Fruit fly (Drosophila melanogaster) whole organism, prepupa: ENCODE results near the gene Vha36-3.
A peak's percentile ranks its signal among the peaks of the same experiment; 100 is the strongest.

Experiments used
- Blimp-1 ChIP-seq: fragments of 200-800 bp; sonication (Bioruptor generic); optimal IDR thresholded peaks from 3 replicates; lab custom pipeline; 2017; ENCODE audit warnings: missing biosample characterization, missing genetic modification characterization, mild to moderate bottlenecking, moderate library complexity, missing genetic modification reagents
- CG10631 ChIP-seq: fragments of 200-800 bp; sonication (Bioruptor generic); optimal IDR thresholded peaks from 2 replicates; lab custom pipeline; 2016; ENCODE audit warnings: missing biosample characterization, missing genetic modification characterization
- CG10669 ChIP-seq: fragments of 200-800 bp; sonication (Bioruptor generic); optimal IDR thresholded peaks from 3 replicates; lab custom pipeline; 2018; ENCODE audit warnings: missing biosample characterization, mild to moderate bottlenecking, missing genetic modification characterization, moderate library complexity
- CG11294 ChIP-seq: fragments of 200-800 bp; sonication (Bioruptor generic); IDR thresholded peaks from 2 replicates; pipeline ENCODE4 v1.3.6; 2022; ENCODE audit warnings: missing biosample characterization, missing genetic modification characterization
- CG11902 ChIP-seq: fragments of 200-800 bp; sonication (Bioruptor generic); optimal IDR thresholded peaks from 3 replicates; lab custom pipeline; 2016; ENCODE audit warnings: missing biosample characterization, missing genetic modification characterization
- CG15336 ChIP-seq: fragments of 200-800 bp; sonication (Bioruptor generic); IDR thresholded peaks from 2 replicates; pipeline ENCODE4 v1.3.6; 2022; ENCODE audit warnings: missing biosample characterization, missing genetic modification characterization
- CG1621 ChIP-seq: fragments of 200-800 bp; sonication (Bioruptor generic); optimal IDR thresholded peaks from 3 replicates; lab custom pipeline; 2018; ENCODE audit warnings: missing biosample characterization, mild to moderate bottlenecking, missing genetic modification characterization
- CG3032 ChIP-seq: fragments of 200-800 bp; optimal IDR thresholded peaks from 2 replicates; lab custom pipeline; 2019; ENCODE audit warnings: missing biosample characterization, mild to moderate bottlenecking, missing genetic modification characterization, moderate library complexity
- CG31627 ChIP-seq: fragments of 200-800 bp; sonication (Bioruptor generic); optimal IDR thresholded peaks from 3 replicates; lab custom pipeline; 2016; ENCODE audit warnings: missing biosample characterization, missing genetic modification characterization
- CG34406 ChIP-seq: fragments of 200-800 bp; sonication (Bioruptor generic); optimal IDR thresholded peaks from 3 replicates; lab custom pipeline; 2016; ENCODE audit warnings: missing biosample characterization, missing genetic modification characterization
- CG3919 ChIP-seq: fragments of 200-800 bp; sonication (Bioruptor generic); optimal IDR thresholded peaks from 3 replicates; lab custom pipeline; 2016; ENCODE audit warnings: missing biosample characterization, missing genetic modification characterization
- CG4318 ChIP-seq: fragments of 200-800 bp; sonication (Bioruptor generic); optimal IDR thresholded peaks from 3 replicates; lab custom pipeline; 2017; ENCODE audit warnings: missing biosample characterization, mild to moderate bottlenecking, missing genetic modification characterization
- CG6163 ChIP-seq: fragments of 200-800 bp; sonication (Bioruptor generic); IDR thresholded peaks from 3 replicates; pipeline ENCODE4 v1.3.6; 2022; ENCODE audit warnings: missing biosample characterization, missing genetic modification characterization
- CG6276 ChIP-seq: fragments of 200-800 bp; sonication (Bioruptor generic); optimal IDR thresholded peaks from 2 replicates; lab custom pipeline; 2017; ENCODE audit warnings: missing biosample characterization, mild to moderate bottlenecking, missing genetic modification characterization
- CG6792 ChIP-seq: fragments of 200-800 bp; sonication (Bioruptor generic); optimal IDR thresholded peaks from 3 replicates; lab custom pipeline; 2016; ENCODE audit warnings: missing biosample characterization, missing genetic modification characterization
- CG6808 ChIP-seq: fragments of 200-800 bp; sonication (Bioruptor generic); optimal IDR thresholded peaks from 3 replicates; lab custom pipeline; 2017; ENCODE audit warnings: missing biosample characterization, missing genetic modification characterization, mild to moderate bottlenecking, moderate library complexity, missing genetic modification reagents
- CG6854 ChIP-seq: fragments of 200-800 bp; sonication (Bioruptor generic); optimal IDR thresholded peaks from 2 replicates; lab custom pipeline; 2017; ENCODE audit warnings: missing biosample characterization, mild to moderate bottlenecking, missing genetic modification characterization
- CG7368 ChIP-seq: fragments of 200-800 bp; sonication (Bioruptor generic); optimal IDR thresholded peaks from 3 replicates; lab custom pipeline; 2016; ENCODE audit warnings: missing biosample characterization, missing genetic modification characterization
- CG8119 ChIP-seq: fragments of 200-800 bp; sonication (Bioruptor generic); IDR thresholded peaks from 3 replicates; pipeline ENCODE4 v1.3.6; 2022; ENCODE audit warnings: missing biosample characterization, missing genetic modification characterization
- CG8319 ChIP-seq: fragments of 200-800 bp; sonication (Bioruptor generic); optimal IDR thresholded peaks from 3 replicates; lab custom pipeline; 2016; ENCODE audit warnings: missing biosample characterization, missing genetic modification characterization
- CG8632 ChIP-seq: fragments of 200-800 bp; sonication (Bioruptor generic); optimal IDR thresholded peaks from 3 replicates; lab custom pipeline; 2016; ENCODE audit warnings: missing biosample characterization, missing genetic modification characterization
- CG9139 ChIP-seq: fragments of 200-800 bp; sonication (Bioruptor generic); optimal IDR thresholded peaks from 3 replicates; lab custom pipeline; 2017; ENCODE audit warnings: missing biosample characterization, mild to moderate bottlenecking, missing genetic modification characterization
- Eip78C ChIP-seq: fragments of 200-800 bp; sonication (Bioruptor generic); peaks from one replicate; lab custom pipeline; 2016; ENCODE audit warnings: missing biosample characterization, missing genetic modification characterization
- Eip93F ChIP-seq: fragments of 200-800 bp; sonication (Bioruptor generic); optimal IDR thresholded peaks from 2 replicates; lab custom pipeline; 2016; ENCODE audit warnings: missing biosample characterization, mild to moderate bottlenecking, missing genetic modification characterization
- Ets21C ChIP-seq: fragments of 200-800 bp; sonication (Bioruptor generic); optimal IDR thresholded peaks from 3 replicates; lab custom pipeline; 2016; ENCODE audit warnings: missing biosample characterization, missing genetic modification characterization
- Ets96B ChIP-seq: fragments of 200-800 bp; optimal IDR thresholded peaks from 2 replicates; lab custom pipeline; 2019; ENCODE audit warnings: missing biosample characterization, mild to moderate bottlenecking, missing genetic modification characterization, moderate library complexity
- Gug ChIP-seq: fragments of 200-800 bp; sonication (Bioruptor generic); IDR thresholded peaks from 2 replicates; pipeline ENCODE4 v1.3.6; 2022; ENCODE audit warnings: missing biosample characterization, missing genetic modification characterization
- Hr39 ChIP-seq: fragments of 200-800 bp; sonication (Bioruptor generic); optimal IDR thresholded peaks from 2 replicates; lab custom pipeline; 2016; ENCODE audit warnings: missing biosample characterization, missing genetic modification characterization
- Met ChIP-seq: fragments of 200-800 bp; sonication (Bioruptor generic); optimal IDR thresholded peaks from 3 replicates; lab custom pipeline; 2016; ENCODE audit warnings: missing biosample characterization, missing genetic modification characterization
- Smox ChIP-seq: fragments of 200-800 bp; sonication (Bioruptor generic); optimal IDR thresholded peaks from 3 replicates; lab custom pipeline; 2016; ENCODE audit warnings: missing biosample characterization, missing genetic modification characterization
- Sox102F ChIP-seq: fragments of 200-800 bp; sonication (Bioruptor generic); optimal IDR thresholded peaks from 2 replicates; lab custom pipeline; 2016; ENCODE audit warnings: missing biosample characterization, mild to moderate bottlenecking, missing genetic modification characterization
- Sox15 ChIP-seq: fragments of 200-800 bp; sonication (Bioruptor generic); optimal IDR thresholded peaks from 3 replicates; lab custom pipeline; 2016; ENCODE audit warnings: missing biosample characterization, missing genetic modification characterization
- acj6 ChIP-seq: fragments of 200-800 bp; sonication (Bioruptor generic); optimal IDR thresholded peaks from 3 replicates; lab custom pipeline; 2016; ENCODE audit warnings: missing biosample characterization, missing genetic modification characterization
- cyc ChIP-seq: fragments of 200-800 bp; sonication (Bioruptor generic); optimal IDR thresholded peaks from 3 replicates; lab custom pipeline; 2016; ENCODE audit warnings: missing biosample characterization, missing genetic modification characterization
- dac ChIP-seq: fragments of 200-800 bp; sonication (Bioruptor generic); optimal IDR thresholded peaks from 2 replicates; lab custom pipeline; 2017; ENCODE audit warnings: missing biosample characterization, mild to moderate bottlenecking, missing genetic modification characterization
- dsx ChIP-seq: fragments of 200-800 bp; optimal IDR thresholded peaks from 3 replicates; lab custom pipeline; 2019; ENCODE audit warnings: missing biosample characterization, mild to moderate bottlenecking, missing genetic modification characterization, moderate library complexity; ENCODE audit not compliant: poor library complexity, severe bottlenecking
- esn ChIP-seq: fragments of 200-800 bp; sonication (Bioruptor generic); optimal IDR thresholded peaks from 2 replicates; lab custom pipeline; 2016; ENCODE audit warnings: missing biosample characterization, mild to moderate bottlenecking, missing genetic modification characterization, moderate library complexity
- fd59A ChIP-seq: fragments of 200-800 bp; sonication (Bioruptor generic); optimal IDR thresholded peaks from 2 replicates; lab custom pipeline; 2017; ENCODE audit warnings: missing biosample characterization, mild to moderate bottlenecking, missing genetic modification characterization, missing genetic modification reagents
- fd85E ChIP-seq: fragments of 200-800 bp; sonication (Bioruptor generic); optimal IDR thresholded peaks from 3 replicates; lab custom pipeline; 2016; ENCODE audit warnings: missing biosample characterization, missing genetic modification characterization
- fkh ChIP-seq: fragments of 200-800 bp; sonication (Bioruptor generic); optimal IDR thresholded peaks from 3 replicates; lab custom pipeline; 2017; ENCODE audit warnings: missing biosample characterization, mild to moderate bottlenecking, missing genetic modification characterization, moderate library complexity
- lz ChIP-seq: fragments of 200-800 bp; sonication (Bioruptor generic); optimal IDR thresholded peaks from 3 replicates; lab custom pipeline; 2016; ENCODE audit warnings: missing biosample characterization, missing genetic modification characterization
- net ChIP-seq: fragments of 200-800 bp; sonication (Bioruptor generic); optimal IDR thresholded peaks from 3 replicates; lab custom pipeline; 2016; ENCODE audit warnings: missing biosample characterization, missing genetic modification characterization
- pdm3 ChIP-seq: fragments of 200-800 bp; sonication (Bioruptor generic); optimal IDR thresholded peaks from 3 replicates; lab custom pipeline; 2016; ENCODE audit warnings: missing biosample characterization, missing genetic modification characterization
- spab ChIP-seq: fragments of 200-800 bp; sonication (Bioruptor generic); optimal IDR thresholded peaks from 2 replicates; lab custom pipeline; 2017; ENCODE audit warnings: missing biosample characterization, mild to moderate bottlenecking, missing genetic modification characterization, missing genetic modification reagents
- svp ChIP-seq: fragments of 200-800 bp; sonication (Bioruptor generic); peaks from one replicate; lab custom pipeline; 2016; ENCODE audit warnings: missing biosample characterization, missing genetic modification characterization

Gene Vha36-3

dm6 chrX:2591315-2591999, 11.1 kb upstream of the Vha36-3 start (continued):
- TF ChIP-seq Met (GFP tag; lab: Kevin White, UChicago) (peak; percentile 13), Ets21C (no peak), CG6276 (GFP tag; lab: Kevin White, UChicago) (no peak), dac (GFP tag; lab: Kevin White, UChicago) (no peak)

DNA sequence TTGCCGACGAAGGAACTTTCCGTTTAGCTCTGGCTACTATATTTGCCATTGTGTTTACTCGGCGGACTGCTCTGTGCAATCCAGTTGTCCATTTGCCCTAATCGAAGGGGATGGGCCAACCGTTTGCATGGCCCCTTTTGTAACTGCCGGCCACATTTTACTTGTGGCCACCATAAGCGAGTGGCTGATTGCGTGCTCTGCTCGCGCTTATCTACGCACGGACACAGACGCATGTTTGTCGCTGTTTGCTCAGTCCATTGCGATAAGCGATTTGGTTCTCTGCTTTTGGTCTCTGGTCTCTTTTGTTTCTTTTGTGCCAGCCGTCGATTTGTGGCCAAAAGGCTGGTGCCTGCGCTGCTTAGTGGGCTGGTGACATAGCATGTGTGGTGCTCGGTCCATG, 10.2 kb upstream of the Vha36-3 start:
- TF ChIP-seq Ets96B (no peak), CG6792 (no peak), CG15336 (no peak), fkh (GFP tag; lab: Kevin White, UChicago) (peak; percentile 59), dac (GFP tag; lab: Kevin White, UChicago) (no peak), CG10669 (GFP tag; lab: Kevin White, UChicago) (no peak), svp (GFP tag; lab: Kevin White, UChicago) (peak; percentile 68), Gug (no peak), lz (GFP tag; lab: Kevin White, UChicago) (no peak)
- TF ChIP-seq, all 60 proteins: peak for 2

DNA sequence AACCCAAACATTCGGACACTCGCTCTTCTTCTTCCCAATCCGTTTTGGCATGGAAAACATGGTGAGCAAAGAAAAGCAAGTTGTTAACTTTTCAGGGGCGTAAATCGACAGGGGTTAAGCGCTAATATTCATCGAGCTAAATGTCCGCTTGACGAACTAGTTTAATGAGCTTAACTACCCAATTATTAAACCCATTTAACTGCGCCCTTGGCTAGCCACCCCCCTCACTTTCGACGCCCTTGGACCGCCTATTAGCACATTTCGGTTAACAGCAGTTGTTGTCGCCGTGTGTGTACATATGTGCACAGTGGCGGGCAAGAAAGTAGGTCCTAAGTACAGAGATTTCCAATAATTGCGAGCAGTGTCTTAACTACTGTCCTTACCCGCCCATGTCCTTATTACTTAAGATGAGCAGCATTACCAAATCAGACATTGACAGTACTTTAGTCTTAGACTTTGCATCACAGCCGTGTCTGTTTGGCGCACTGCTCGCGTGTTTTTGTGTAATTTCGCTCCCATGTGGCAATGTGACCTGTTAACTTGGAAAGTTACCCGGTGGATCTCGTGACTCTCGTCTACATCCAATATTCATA, 9.2 kb upstream of the Vha36-3 start:
- TF ChIP-seq acj6 (GFP tag; lab: Kevin White, UChicago) = peak; percentile 94
- TF ChIP-seq svp (GFP tag; lab: Kevin White, UChicago) = peak; percentile 97
- TF ChIP-seq esn (GFP tag; lab: Kevin White, UChicago) = peak; percentile 95
- TF ChIP-seq Eip93F (GFP tag; lab: Kevin White, UChicago) = peak; percentile 92
- TF ChIP-seq CG4318 (GFP tag; lab: Kevin White, UChicago) = peak; percentile 93
- peak; percentile 96 for TF ChIP-seq CG6163
- TF ChIP-seq Sox15 (GFP tag; lab: Kevin White, UChicago) = peak; percentile 96
- TF ChIP-seq CG3919 (GFP tag; lab: Kevin White, UChicago) = peak; percentile 95
- TF ChIP-seq Blimp-1 (GFP tag; lab: Kevin White, UChicago) = peak; percentile 79
- peak; percentile 91 for TF ChIP-seq CG6276 (GFP tag; lab: Kevin White, UChicago)
- peak; percentile 88 for TF ChIP-seq fkh (GFP tag; lab: Kevin White, UChicago)
- TF ChIP-seq CG1621 (tag; lab: Kevin White, UChicago) = peak; percentile 81
- peak; percentile 93 for TF ChIP-seq Smox
- peak; percentile 95 for TF ChIP-seq CG7368 (GFP tag; lab: Kevin White, UChicago)
- peak; percentile 97 for TF ChIP-seq Eip78C
- TF ChIP-seq CG31627 = peak; percentile 97
- peak; percentile 93 for TF ChIP-seq CG8319
- TF ChIP-seq CG8632 (GFP tag; lab: Kevin White, UChicago) = peak; percentile 85
- peak; percentile 77 for TF ChIP-seq Ets96B
- peak; percentile 97 for TF ChIP-seq CG6792
- TF ChIP-seq net (GFP tag; lab: Kevin White, UChicago) = peak; percentile 94
- peak; percentile 71 for TF ChIP-seq fd59A
- peak; percentile 92 for TF ChIP-seq Ets21C
- TF ChIP-seq spab = peak; percentile 65
- peak; percentile 97 for TF ChIP-seq cyc
- peak; percentile 92 for TF ChIP-seq CG11902 (GFP tag; lab: Kevin White, UChicago)
- TF ChIP-seq CG6854 (GFP tag; lab: Kevin White, UChicago) = peak; percentile 78
- TF ChIP-seq Met (GFP tag; lab: Kevin White, UChicago) = peak; percentile 92
- peak; percentile 93 for TF ChIP-seq CG8119 (GFP tag; lab: Robert Waterston, UW)
- TF ChIP-seq CG6808 (GFP tag; lab: Kevin White, UChicago) = peak; percentile 41
- TF ChIP-seq CG3032 (tag; lab: Kevin White, UChicago) = peak; percentile 81
- peak; percentile 64 for TF ChIP-seq dsx
- peak; percentile 56 for TF ChIP-seq fd85E (GFP tag; lab: Kevin White, UChicago)
- peak; percentile 78 for TF ChIP-seq CG10669 (GFP tag; lab: Kevin White, UChicago)
- TF ChIP-seq CG9139 (GFP tag; lab: Kevin White, UChicago) = peak; percentile 31
- peak; percentile 93 for TF ChIP-seq Gug
- TF ChIP-seq pdm3 = peak; percentile 96
- peak; percentile 89 for TF ChIP-seq CG10631 (GFP tag; lab: Kevin White, UChicago)
- peak; percentile 97 for TF ChIP-seq Hr39 (GFP tag; lab: Kevin White, UChicago)
- peak; percentile 92 for TF ChIP-seq CG11294
- peak; percentile 93 for TF ChIP-seq CG34406 (GFP tag; lab: Kevin White, UChicago)
- TF ChIP-seq Sox102F (GFP tag; lab: Kevin White, UChicago) = peak; percentile 91
